Worm (Caenorhabditis elegans) whole organism, early embryonic: ENCODE measurements around the gene slcf-2.

Experiments used
- B0310.2 ChIP-seq: sonication (generic microtip); optimal IDR thresholded peaks from 2 replicates; lab custom pipeline; 2016; ENCODE audit warnings: mild to moderate bottlenecking, missing genetic modification characterization, missing compliant biosample characterization
- F13C5.2 ChIP-seq: sonication (generic microtip); optimal IDR thresholded peaks from 2 replicates; lab custom pipeline; 2017; ENCODE audit warnings: mild to moderate bottlenecking, missing genetic modification characterization, inconsistent platforms, missing compliant biosample characterization
- ama-1 ChIP-seq: fragments of 150-350 bp; optimal IDR thresholded peaks from 2 replicates; lab custom pipeline; 2014
- ceh-36 ChIP-seq: sonication (generic microtip); optimal IDR thresholded peaks from 2 replicates; lab custom pipeline; 2016; ENCODE audit warnings: missing genetic modification characterization, inconsistent platforms, missing compliant biosample characterization
- tbx-11 ChIP-seq: fragments of 200-800 bp; sonication (Bioruptor generic); IDR thresholded peaks from 2 replicates; pipeline ENCODE4 v1.3.6; 2022; ENCODE audit warnings: missing genetic modification characterization, missing compliant biosample characterization
- tra-4 ChIP-seq: sonication (generic microtip); optimal IDR thresholded peaks from 2 replicates; lab custom pipeline; 2017; ENCODE audit warnings: missing genetic modification characterization, missing compliant biosample characterization

DNA sequence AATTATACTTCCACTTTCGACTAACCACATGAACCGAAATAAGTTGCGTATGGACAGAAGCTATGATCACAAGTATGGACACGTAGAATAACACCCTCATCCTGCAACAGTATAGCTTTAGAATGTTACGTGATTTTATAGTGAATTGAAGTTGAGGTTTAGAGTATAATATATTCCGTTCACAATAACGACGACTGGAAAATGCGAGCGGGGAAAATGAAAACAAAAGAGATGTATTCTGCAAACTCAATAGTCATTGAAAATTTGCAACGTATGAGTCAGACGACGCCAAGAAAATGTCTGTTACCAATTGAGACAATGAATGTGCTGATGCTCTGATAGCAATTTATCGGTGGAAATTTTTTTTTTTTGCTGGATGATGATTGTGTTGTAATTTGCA is 8.3 kb upstream of the slcf-2 start, which contains the start of gene acp-1:
- no peak for TF ChIP-seq ceh-36 (tag; lab: Kevin White, UChicago)
- TF ChIP-seq ama-1 (lab: Kevin White, UChicago) = no peak
- no peak for TF ChIP-seq F13C5.2
- no peak for TF ChIP-seq tbx-11
- TF ChIP-seq tra-4 (tag; lab: Kevin White, UChicago) = no peak
- TF ChIP-seq B0310.2 (tag; lab: Kevin White, UChicago) = no peak
